Fruit fly (Drosophila melanogaster) whole organism, adult: Measurements from ENCODE around the gene CG12811.

ENCODE experiments used
- CG11617 ChIP-seq: fragments of 200-800 bp; sonication (Bioruptor generic); optimal IDR thresholded peaks from 2 replicates; lab custom pipeline; 2017; ENCODE audit warnings: mild to moderate bottlenecking, missing biosample characterization, missing genetic modification reagents, missing genetic modification characterization
- CG12768 ChIP-seq: fragments of 200-800 bp; sonication (Bioruptor generic); optimal IDR thresholded peaks from 2 replicates; lab custom pipeline; 2017; ENCODE audit warnings: missing biosample characterization, missing genetic modification characterization, mild to moderate bottlenecking, moderate library complexity, missing genetic modification reagents
- CG14711 ChIP-seq: fragments of 200-800 bp; sonication (Bioruptor generic); optimal IDR thresholded peaks from 2 replicates; lab custom pipeline; 2018; ENCODE audit warnings: missing biosample characterization, mild to moderate bottlenecking, missing genetic modification characterization, moderate library complexity
- CG1620 ChIP-seq: fragments of 200-800 bp; sonication (Bioruptor generic); optimal IDR thresholded peaks from 2 replicates; lab custom pipeline; 2016; ENCODE audit warnings: missing biosample characterization, missing genetic modification characterization
- CG33017 ChIP-seq: fragments of 200-800 bp; sonication (Bioruptor generic); optimal IDR thresholded peaks from 2 replicates; lab custom pipeline; 2018; ENCODE audit warnings: missing biosample characterization, mild to moderate bottlenecking, missing genetic modification characterization, moderate library complexity
- CG5204 ChIP-seq: fragments of 200-800 bp; sonication (Bioruptor generic); optimal IDR thresholded peaks from 2 replicates; lab custom pipeline; 2016; ENCODE audit warnings: missing biosample characterization, missing genetic modification characterization
- CG7045 ChIP-seq: fragments of 200-800 bp; sonication (Bioruptor generic); optimal IDR thresholded peaks from 2 replicates; lab custom pipeline; 2017; ENCODE audit warnings: missing biosample characterization, mild to moderate bottlenecking, missing genetic modification characterization
- CG7101 ChIP-seq: fragments of 200-800 bp; sonication (Bioruptor generic); optimal IDR thresholded peaks from 2 replicates; lab custom pipeline; 2018; ENCODE audit warnings: missing biosample characterization, mild to moderate bottlenecking, missing genetic modification characterization, moderate library complexity
- Clk ChIP-seq: fragments of 200-800 bp; sonication (Bioruptor generic); optimal IDR thresholded peaks from 2 replicates; lab custom pipeline; 2017; ENCODE audit warnings: missing biosample characterization, missing genetic modification characterization
- Crg-1 ChIP-seq: fragments of 200-800 bp; sonication (Bioruptor generic); optimal IDR thresholded peaks from 2 replicates; lab custom pipeline; 2016; ENCODE audit warnings: missing biosample characterization, missing genetic modification characterization
- Hr96 ChIP-seq: fragments of 200-800 bp; sonication (Bioruptor generic); optimal IDR thresholded peaks from 2 replicates; lab custom pipeline; 2016; ENCODE audit warnings: missing biosample characterization, missing genetic modification characterization
- Mnt ChIP-seq: fragments of 200-800 bp; sonication (Bioruptor generic); optimal IDR thresholded peaks from 2 replicates; lab custom pipeline; 2016; ENCODE audit warnings: missing biosample characterization, mild to moderate bottlenecking, missing genetic modification characterization
- bab1 ChIP-seq: fragments of 200-800 bp; sonication (Bioruptor generic); optimal IDR thresholded peaks from 3 replicates; lab custom pipeline; 2019; ENCODE audit warnings: missing biosample characterization, mild to moderate bottlenecking, missing genetic modification characterization, moderate library complexity
- cic ChIP-seq: fragments of 200-800 bp; sonication (Bioruptor generic); optimal IDR thresholded peaks from 2 replicates; lab custom pipeline; 2017; ENCODE audit warnings: missing biosample characterization, mild to moderate bottlenecking, missing genetic modification characterization, moderate library complexity
- cnc ChIP-seq, 2 experiments: fragments of >200 bp; optimal IDR thresholded peaks; 2 replicates each; lab custom pipeline; 2017
- kay ChIP-seq: fragments of 200-800 bp; sonication (Bioruptor generic); peaks from one replicate; lab custom pipeline; 2016; ENCODE audit warnings: missing biosample characterization, missing genetic modification characterization, borderline replicate concordance
- ovo ChIP-seq: fragments of 200-800 bp; sonication (Bioruptor generic); optimal IDR thresholded peaks from 2 replicates; lab custom pipeline; 2016; ENCODE audit warnings: missing biosample characterization, missing genetic modification characterization
- pad ChIP-seq: fragments of 200-800 bp; sonication (Bioruptor generic); optimal IDR thresholded peaks from 3 replicates; lab custom pipeline; 2017; ENCODE audit warnings: missing biosample characterization, missing genetic modification characterization, mild to moderate bottlenecking, moderate library complexity, missing genetic modification reagents
- tj ChIP-seq: fragments of 200-800 bp; sonication (Bioruptor generic); optimal IDR thresholded peaks from 3 replicates; lab custom pipeline; 2017; ENCODE audit warnings: missing biosample characterization, mild to moderate bottlenecking, missing genetic modification characterization, moderate library complexity
- toe ChIP-seq: fragments of 200-800 bp; sonication (Bioruptor generic); optimal IDR thresholded peaks from 2 replicates; lab custom pipeline; 2016; ENCODE audit warnings: missing biosample characterization, missing genetic modification characterization

Gene CG12811

dm6 chr3R:10053559-10053958 lies 5.0 kb upstream of the CG12811 start:
- TF ChIP-seq Crg-1 (GFP tag; lab: Kevin White, UChicago) = no peak
- TF ChIP-seq bab1 = no peak
- TF ChIP-seq kay (GFP tag; lab: Kevin White, UChicago) = no peak
- no peak for TF ChIP-seq CG5204 (GFP tag; lab: Kevin White, UChicago)
- TF ChIP-seq CG11617 (GFP tag; lab: Kevin White, UChicago) = no peak
- TF ChIP-seq CG1620 (GFP tag; lab: Kevin White, UChicago) = no peak
- TF ChIP-seq toe = no peak
- no peak for TF ChIP-seq cic (GFP tag; lab: Kevin White, UChicago)
- no peak for TF ChIP-seq CG7101 (tag; lab: Kevin White, UChicago)
- no peak for TF ChIP-seq Clk (GFP tag; lab: Kevin White, UChicago)

- TF ChIP-seq CG11617 (GFP tag; lab: Kevin White, UChicago) = no peak
- no peak for TF ChIP-seq bab1
- TF ChIP-seq Hr96 = no peak
- no peak for TF ChIP-seq CG12768
- no peak for TF ChIP-seq CG1620 (GFP tag; lab: Kevin White, UChicago)
- no peak for TF ChIP-seq CG7101 (tag; lab: Kevin White, UChicago)
- TF ChIP-seq Crg-1 (GFP tag; lab: Kevin White, UChicago) = no peak
- TF ChIP-seq CG5204 (GFP tag; lab: Kevin White, UChicago) = no peak
- no peak for TF ChIP-seq cnc (optimal IDR thresholded peaks at IDR 0.05; lab: Kevin White, UChicago)
- no peak for TF ChIP-seq Clk (GFP tag; lab: Kevin White, UChicago)
- no peak for TF ChIP-seq toe
- no peak for TF ChIP-seq CG7045 (GFP tag; lab: Kevin White, UChicago)
- TF ChIP-seq pad (GFP tag; lab: Kevin White, UChicago) = no peak
- no peak for TF ChIP-seq ovo (GFP tag; lab: Kevin White, UChicago)
- TF ChIP-seq kay (GFP tag; lab: Kevin White, UChicago) = no peak
- TF ChIP-seq Mnt = no peak
- TF ChIP-seq cic (GFP tag; lab: Kevin White, UChicago) = no peak
Observed at dm6 chr3R:10052695-10053382, 4.2 kb upstream of the CG12811 start, which contains the start of the genes Fancl and Npc2e. Gene Fancl, minus strand, starts transcription at chr3R:10052869. Gene Npc2e, plus strand, starts transcription at chr3R:10053332.

- peak; percentile 10 for TF ChIP-seq CG12768
- TF ChIP-seq cic (GFP tag; lab: Kevin White, UChicago) = no peak
- no peak for TF ChIP-seq CG7101 (tag; lab: Kevin White, UChicago)
- TF ChIP-seq kay (GFP tag; lab: Kevin White, UChicago) = no peak
- no peak for TF ChIP-seq CG5204 (GFP tag; lab: Kevin White, UChicago)
- TF ChIP-seq CG14711 (tag; lab: Kevin White, UChicago) = no peak
- peak; percentile 45 for TF ChIP-seq CG1620 (GFP tag; lab: Kevin White, UChicago)
- TF ChIP-seq CG11617 (GFP tag; lab: Kevin White, UChicago) = peak; percentile 20
- TF ChIP-seq ovo (GFP tag; lab: Kevin White, UChicago) = peak; percentile 7
- peak; percentile 28 for TF ChIP-seq bab1
- peak; percentile 23 for TF ChIP-seq Mnt
- no peak for TF ChIP-seq cnc (optimal IDR thresholded peaks at IDR 0.05; lab: Kevin White, UChicago)
- peak; percentile 35 for TF ChIP-seq Crg-1 (GFP tag; lab: Kevin White, UChicago)
Observed at dm6 chr3R:10048842-10049527, 388 bp upstream of the CG12811 start, which contains the start of gene ohgt. Gene ohgt, plus strand, starts transcription at chr3R:10049199.

- TF ChIP-seq CG12768 (peak; percentile 9), cic (GFP tag; lab: Kevin White, UChicago) (no peak), Mnt (peak; percentile 4), Crg-1 (GFP tag; lab: Kevin White, UChicago) (no peak), Hr96 (no peak), CG7045 (GFP tag; lab: Kevin White, UChicago) (no peak), bab1 (peak; percentile 10), CG33017 (tag; lab: Kevin White, UChicago) (no peak), CG1620 (GFP tag; lab: Kevin White, UChicago) (no peak), CG14711 (tag; lab: Kevin White, UChicago) (no peak), pad (GFP tag; lab: Kevin White, UChicago) (peak; percentile 5), ovo (GFP tag; lab: Kevin White, UChicago) (no peak), CG11617 (GFP tag; lab: Kevin White, UChicago) (peak; percentile 56), kay (GFP tag; lab: Kevin White, UChicago) (no peak), toe (no peak), CG7101 (tag; lab: Kevin White, UChicago) (peak; percentile 38), cnc (optimal IDR thresholded peaks at IDR 0.05; lab: Kevin White, UChicago) (no peak)
Observed at dm6 chr3R:10048035-10048774, 392 bp downstream of the CG12811 start.

- TF ChIP-seq pad (GFP tag; lab: Kevin White, UChicago) (peak; percentile 21), CG33017 (tag; lab: Kevin White, UChicago) (peak; percentile 34), cic (GFP tag; lab: Kevin White, UChicago) (peak; percentile 9), bab1 (peak; percentile 68), CG7101 (tag; lab: Kevin White, UChicago) (peak; percentile 29), Mnt (peak; percentile 2), tj (GFP tag; lab: Kevin White, UChicago) (no peak), Crg-1 (GFP tag; lab: Kevin White, UChicago) (no peak), CG5204 (GFP tag; lab: Kevin White, UChicago) (no peak), CG14711 (tag; lab: Kevin White, UChicago) (peak; percentile 9), CG12768 (peak; percentile 39), CG11617 (GFP tag; lab: Kevin White, UChicago) (peak; percentile 36)
Observed at dm6 chr3R:10045343-10045742, 3.3 kb downstream of the CG12811 start, which contains the start of the genes CG11722 and mtTFB2. Gene CG11722, minus strand, starts transcription at chr3R:10045542. Gene mtTFB2, plus strand, starts transcription at chr3R:10045574.
